Worm (Caenorhabditis elegans) whole organism, young adult: ENCODE measurements around the gene sra-9.

Experiments
- F33H1.4 ChIP-seq: fragments of 200-800 bp; sonication (Bioruptor generic); IDR thresholded peaks from 2 replicates; pipeline ENCODE4 v1.3.6; 2022; ENCODE audit warnings: missing genetic modification reagents, missing genetic modification characterization, missing compliant biosample characterization
- ama-1 ChIP-seq, 3 experiments: fragments of 150-350 bp in 1 of 3; sonication (generic microtip) in 2 of 3; optimal IDR thresholded peaks; 2 replicates each; lab custom pipeline; 2014 to 2018; ENCODE audit warnings: missing biosample characterization in 2 of 3, missing genetic modification characterization in 2 of 3, missing genetic modification reagents in 2 of 3
- rpc-1 ChIP-seq, 2 experiments: fragments of 150-350 bp in 1 of 2; sonication (generic microtip) in 1 of 2; optimal IDR thresholded peaks; 2 replicates each; lab custom pipeline; 2014 to 2018; ENCODE audit warnings: missing biosample characterization in 1 of 2, missing genetic modification characterization in 1 of 2, missing genetic modification reagents in 1 of 2, missing genotype in 1 of 2

- TF ChIP-seq F33H1.4 (no peak), rpc-1 (optimal IDR thresholded peaks at IDR 0.05; lab: Kevin White, UChicago) (no peak), rpc-1 (tag; optimal IDR thresholded peaks at IDR 0.05; lab: Kevin White, UChicago) (no peak), ama-1 (optimal IDR thresholded peaks at IDR 0.05; lab: Kevin White, UChicago) (no peak), ama-1 (GFP tag; optimal IDR thresholded peaks at IDR 0.05; lab: Kevin White, UChicago) (no peak)
Observed at ce11 chrII:9522986-9523385, 9.1 kb upstream of the sra-9 start, which contains the start of gene AH6.17.
